Fruit fly (Drosophila melanogaster) Kc167 (cell line): ENCODE results near the gene U2af38.

ENCODE experiments used
- Myc ChIP-seq: fragments of >200 bp; optimal IDR thresholded peaks from 2 replicates; lab custom pipeline; 2017; ENCODE audit warnings: missing external identifiers
- Sin3A ChIP-seq: fragments of >200 bp; optimal IDR thresholded peaks from 2 replicates; lab custom pipeline; 2018; ENCODE audit warnings: missing external identifiers
- ttk ChIP-seq: sonication (Bioruptor generic); optimal IDR thresholded peaks from 2 replicates; lab custom pipeline; 2017; ENCODE audit warnings: missing external identifiers

dm6 chr2L:283071-283482 lies 11.4 kb downstream of the U2af38 start, which contains the start of gene CG11601:
- no peak for TF ChIP-seq ttk
- TF ChIP-seq Sin3A: no peak
- TF ChIP-seq Myc: no peak
